Worm (Caenorhabditis elegans): ENCODE data around the gene Y75B8A.32.

Gene Y75B8A.32

DNA sequence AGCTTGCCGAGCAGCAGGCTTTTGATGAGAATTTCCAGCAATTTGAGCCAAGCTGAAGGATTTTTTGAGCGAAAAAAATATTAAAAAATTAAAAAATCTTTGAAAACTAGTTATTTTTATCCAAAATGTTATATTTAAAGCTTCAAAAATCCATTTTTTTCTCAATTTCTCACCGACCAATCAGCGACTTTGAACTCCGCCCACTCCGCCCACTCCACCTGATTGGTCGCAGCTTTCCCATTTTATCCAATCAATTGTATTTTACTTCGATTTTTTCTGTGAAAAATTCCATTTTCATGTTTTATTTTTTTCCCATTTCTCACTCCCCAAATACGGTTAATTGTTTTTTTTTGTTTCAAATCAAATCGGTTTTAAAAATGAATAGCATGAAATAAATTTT is 13.4 kb downstream of the Y75B8A.32 start:
- TF ChIP-seq F33H1.4 (GFP tag; IDR thresholded peaks at IDR 0.05) (no peak), him-1 (tag; optimal IDR thresholded peaks at IDR 0.05) (peak; percentile 52), aptf-3 (GFP tag; IDR thresholded peaks at IDR 0.05) (no peak), nfyb-1 (GFP tag; IDR thresholded peaks at IDR 0.05) (peak; percentile 89)

- TF ChIP-seq K11D2.4 (GFP tag; IDR thresholded peaks at IDR 0.05) = no peak
- no peak for TF ChIP-seq K12H6.12 (tag; optimal IDR thresholded peaks at IDR 0.05)
- no peak for TF ChIP-seq C06A6.2 (GFP tag; conservative IDR thresholded peaks at IDR 0.05)
- TF ChIP-seq ceh-100 (GFP tag; IDR thresholded peaks at IDR 0.05) = no peak
- peak; percentile 50; the same call in 1 of the 2 replicates for TF ChIP-seq B0336.3 (GFP tag; IDR thresholded peaks at IDR 0.05)
- no peak for TF ChIP-seq hmg-20 (GFP tag; IDR thresholded peaks at IDR 0.05)
- TF ChIP-seq attf-6 (GFP tag; IDR thresholded peaks at IDR 0.05) = no peak
- TF ChIP-seq ztf-22 (GFP tag; optimal IDR thresholded peaks at IDR 0.05) = no peak
- TF ChIP-seq zim-3 (tag; optimal IDR thresholded peaks at IDR 0.05) = no peak
- TF ChIP-seq fkh-3 (tag; optimal IDR thresholded peaks at IDR 0.05) = no peak
- TF ChIP-seq gei-17 (GFP tag; optimal IDR thresholded peaks at IDR 0.05) = no peak
- TF ChIP-seq Y53F4B.3 (GFP tag; IDR thresholded peaks at IDR 0.05) = no peak
- no peak for TF ChIP-seq lir-1 (GFP tag; conservative IDR thresholded peaks at IDR 0.05)
- TF ChIP-seq sptf-2 (GFP tag; optimal IDR thresholded peaks at IDR 0.05) = no peak
- TF ChIP-seq dpl-1 (GFP tag; optimal IDR thresholded peaks at IDR 0.05) = no peak
- no peak for TF ChIP-seq lin-54 (GFP tag; optimal IDR thresholded peaks at IDR 0.05)
- no peak for TF ChIP-seq ceh-91 (GFP tag; IDR thresholded peaks at IDR 0.05)
- no peak for TF ChIP-seq bed-1 (GFP tag; IDR thresholded peaks at IDR 0.05)
- no peak for TF ChIP-seq die-1 (tag; optimal IDR thresholded peaks at IDR 0.05)
- no peak for TF ChIP-seq chd-7 (tag; optimal IDR thresholded peaks at IDR 0.05)
- no peak for TF ChIP-seq repo-1 (tag; optimal IDR thresholded peaks at IDR 0.05)
- TF ChIP-seq F52B5.7 (tag; optimal IDR thresholded peaks at IDR 0.05) = no peak
- TF ChIP-seq nfya-1 (tag; optimal IDR thresholded peaks at IDR 0.05; ENCODE audit: borderline replicate concordance, insufficient read depth) = no peak
- peak; percentile 48; the same call in 1 of the 2 replicates for TF ChIP-seq mcd-1 (GFP tag; IDR thresholded peaks at IDR 0.05)
- no peak for TF ChIP-seq him-1 (tag; optimal IDR thresholded peaks at IDR 0.05)
- no peak for TF ChIP-seq F49E8.2 (tag; optimal IDR thresholded peaks at IDR 0.05; ENCODE audit: insufficient read depth)
- TF ChIP-seq ztf-28 (GFP tag; IDR thresholded peaks at IDR 0.05) = no peak
- no peak for TF ChIP-seq cebp-2 (GFP tag; IDR thresholded peaks at IDR 0.05)
- TF ChIP-seq hmg-1.2 (GFP tag; IDR thresholded peaks at IDR 0.05) = peak; percentile 94
- no peak for TF ChIP-seq lsl-1 (GFP tag; optimal IDR thresholded peaks at IDR 0.05)
- no peak for TF ChIP-seq unc-62 (GFP tag; optimal IDR thresholded peaks at IDR 0.05)
- 0 out of 2 replicates have a peak, but pooled peaks have one; percentile 33 for TF ChIP-seq zfh-2 (GFP tag; conservative IDR thresholded peaks at IDR 0.05)
- TF ChIP-seq lin-40 (tag; optimal IDR thresholded peaks at IDR 0.05) = peak; percentile 59
- TF ChIP-seq F39B2.1 (GFP tag; IDR thresholded peaks at IDR 0.05) = no peak
- TF ChIP-seq ccch-3 (GFP tag; optimal IDR thresholded peaks at IDR 0.05) = no peak
- no peak for TF ChIP-seq ceh-58 (GFP tag; IDR thresholded peaks at IDR 0.05)
- no peak for TF ChIP-seq snpc-4 (GFP tag; optimal IDR thresholded peaks at IDR 0.05)
- TF ChIP-seq snpc-4 (tag; optimal IDR thresholded peaks at IDR 0.05) = peak in 2 of 4 experiments; percentile 20 to 40
- TF ChIP-seq madf-8 (GFP tag; conservative IDR thresholded peaks at IDR 0.05) = no peak
- no peak for TF ChIP-seq nfya-2 (GFP tag; IDR thresholded peaks at IDR 0.05)
- no peak for TF ChIP-seq hlh-12 (tag; optimal IDR thresholded peaks at IDR 0.05)
- TF ChIP-seq ZK185.1 (tag; optimal IDR thresholded peaks at IDR 0.05; ENCODE audit: poor library complexity, severe bottlenecking) = peak; percentile 22
- TF ChIP-seq rcor-1 (GFP tag; IDR thresholded peaks at IDR 0.05) = no peak
- TF ChIP-seq ztf-26 (tag; optimal IDR thresholded peaks at IDR 0.05) = peak; percentile 21
These were observed 22.9 kb downstream of the Y75B8A.32 start for ce11 chrIII:12335400-12335994.
